Worm (Caenorhabditis elegans): ENCODE measurements around the gene gst-39.

- no peak for TF ChIP-seq nhr-11 (tag; optimal IDR thresholded peaks at IDR 0.05)
- no peak for TF ChIP-seq ttx-3 (tag; optimal IDR thresholded peaks at IDR 0.05)
Observed at ce11 chrII:15213732-15214131, 42.0 kb upstream of the gst-39 start.
